1 worm cellular context compared by ENCODE assay signal in genomic region chrV:6796894-6797293, ce11.
A peak's percentile ranks its signal among the peaks of the same experiment; 100 is the strongest.
TF ChIP-seq lines count a peak whose summit lies in the region.

No protein-coding gene starts in this region.

TF ChIP-seq in whole organism, L1 larva, 84 proteins besides CTCF, POLR2A, EP300 and RAD21 (continued from another document):
- TF ChIP-seq nhr-76 (tag; optimal IDR thresholded peaks at IDR 0.05; lab: Kevin White, UChicago), result no peak
- TF ChIP-seq tlp-1 (tag; optimal IDR thresholded peaks at IDR 0.05; lab: Kevin White, UChicago), result no peak
- no peak for TF ChIP-seq ama-1 (optimal IDR thresholded peaks at IDR 0.05; lab: Kevin White, UChicago)
- peak; percentile 68 for TF ChIP-seq mep-1 (tag; optimal IDR thresholded peaks at IDR 0.05; lab: Kevin White, UChicago)
- TF ChIP-seq fkh-4 (tag; optimal IDR thresholded peaks at IDR 0.05; lab: Kevin White, UChicago; ENCODE audit: borderline replicate concordance), result no peak
- TF ChIP-seq hlh-17 (GFP tag; optimal IDR thresholded peaks at IDR 0.05; lab: Kevin White, UChicago; ENCODE audit: borderline replicate concordance), result no peak
- no peak for TF ChIP-seq zip-4 (GFP tag; optimal IDR thresholded peaks at IDR 0.05; lab: Kevin White, UChicago)
- TF ChIP-seq ces-1 (GFP tag; optimal IDR thresholded peaks at IDR 0.05; lab: Kevin White, UChicago), result no peak
- no peak for TF ChIP-seq isw-1 (GFP tag; IDR thresholded peaks at IDR 0.05; lab: Robert Waterston, UW)
- TF ChIP-seq sox-4 (tag; optimal IDR thresholded peaks at IDR 0.05; lab: Kevin White, UChicago), result no peak
- TF ChIP-seq skn-1 (tag; optimal IDR thresholded peaks at IDR 0.05; lab: Kevin White, UChicago), result no peak
- TF ChIP-seq blmp-1 (tag; optimal IDR thresholded peaks at IDR 0.05; lab: Kevin White, UChicago), result peak; percentile 57
- no peak for TF ChIP-seq lin-13 (GFP tag; optimal IDR thresholded peaks at IDR 0.05; lab: Kevin White, UChicago)
- no peak for TF ChIP-seq ztf-11 (tag; optimal IDR thresholded peaks at IDR 0.05; lab: Kevin White, UChicago)
- peak; percentile 20 for TF ChIP-seq nhr-71 (tag; optimal IDR thresholded peaks at IDR 0.05; lab: Kevin White, UChicago)
- peak; percentile 10 for TF ChIP-seq snpc-4 (tag; optimal IDR thresholded peaks at IDR 0.05; lab: Kevin White, UChicago)
- TF ChIP-seq hpl-2 (GFP tag; optimal IDR thresholded peaks at IDR 0.05; lab: Kevin White, UChicago), result no peak
- TF ChIP-seq elt-2 (tag; optimal IDR thresholded peaks at IDR 0.05; lab: Kevin White, UChicago), result no peak
- no peak for TF ChIP-seq lin-15B (tag; optimal IDR thresholded peaks at IDR 0.05; lab: Kevin White, UChicago)
- no peak for TF ChIP-seq aly-2 (tag; optimal IDR thresholded peaks at IDR 0.05; lab: Kevin White, UChicago)
- TF ChIP-seq pqm-1 (tag; optimal IDR thresholded peaks at IDR 0.05; lab: Kevin White, UChicago), result no peak
- no peak for TF ChIP-seq unc-30 (tag; optimal IDR thresholded peaks at IDR 0.05; lab: Kevin White, UChicago)
- no peak for TF ChIP-seq nhr-12 (tag; optimal IDR thresholded peaks at IDR 0.05; lab: Kevin White, UChicago)
- no peak for TF ChIP-seq sptf-1 (tag; optimal IDR thresholded peaks at IDR 0.05; lab: Kevin White, UChicago)
- no peak for TF ChIP-seq pag-3 (tag; optimal IDR thresholded peaks at IDR 0.05; lab: Kevin White, UChicago; ENCODE audit: borderline replicate concordance, insufficient read depth)
- no peak for TF ChIP-seq grh-1 (GFP tag; IDR thresholded peaks at IDR 0.05; lab: Robert Waterston, UW)
- TF ChIP-seq unc-130 (tag; optimal IDR thresholded peaks at IDR 0.05; lab: Kevin White, UChicago), result no peak
- peak; percentile 26 to 31 for TF ChIP-seq efl-1 (optimal IDR thresholded peaks at IDR 0.05; lab: Kevin White, UChicago)
- peak; percentile 7 to 93 for TF ChIP-seq efl-1 (GFP tag; optimal IDR thresholded peaks at IDR 0.05 in 1 of 2; lab: Kevin White, UChicago)
- TF ChIP-seq mef-2 (tag; optimal IDR thresholded peaks at IDR 0.05; lab: Kevin White, UChicago), result no peak
- TF ChIP-seq vab-15 (tag; optimal IDR thresholded peaks at IDR 0.05; lab: Kevin White, UChicago), result no peak
- TF ChIP-seq hlh-4 (tag; optimal IDR thresholded peaks at IDR 0.05; lab: Kevin White, UChicago), result no peak
- TF ChIP-seq elt-3 (tag; optimal IDR thresholded peaks at IDR 0.05; lab: Kevin White, UChicago), result no peak
- TF ChIP-seq pax-3 (tag; optimal IDR thresholded peaks at IDR 0.05; lab: Kevin White, UChicago), result no peak
- no peak for TF ChIP-seq aha-1 (tag; optimal IDR thresholded peaks at IDR 0.05; lab: Kevin White, UChicago)
- TF ChIP-seq C04F5.9 (tag; optimal IDR thresholded peaks at IDR 0.05; lab: Kevin White, UChicago), result no peak
- TF ChIP-seq irx-1 (tag; optimal IDR thresholded peaks at IDR 0.05; lab: Kevin White, UChicago), result no peak
- no peak for TF ChIP-seq fkh-10 (GFP tag; optimal IDR thresholded peaks at IDR 0.05; lab: Kevin White, UChicago)
- TF ChIP-seq dpl-1 (GFP tag; optimal IDR thresholded peaks at IDR 0.05; lab: Kevin White, UChicago), result peak in 1 of 3 experiments; percentile 4
- no peak for TF ChIP-seq fos-1 (tag; optimal IDR thresholded peaks at IDR 0.05; lab: Kevin White, UChicago)
- TF ChIP-seq sup-37 (GFP tag; optimal IDR thresholded peaks at IDR 0.05; lab: Kevin White, UChicago), result no peak
- TF ChIP-seq tbx-2 (tag; optimal IDR thresholded peaks at IDR 0.05; lab: Kevin White, UChicago), result no peak
- no peak for TF ChIP-seq lin-39 (tag; optimal IDR thresholded peaks at IDR 0.05; lab: Kevin White, UChicago)
- no peak for TF ChIP-seq ztf-4 (tag; optimal IDR thresholded peaks at IDR 0.05; lab: Kevin White, UChicago)
- TF ChIP-seq zag-1 (tag; optimal IDR thresholded peaks at IDR 0.05; lab: Kevin White, UChicago), result no peak
- peak; percentile 34 for TF ChIP-seq rnt-1 (tag; optimal IDR thresholded peaks at IDR 0.05; lab: Kevin White, UChicago)
- no peak for TF ChIP-seq ceh-63 (GFP tag; optimal IDR thresholded peaks at IDR 0.05; lab: Kevin White, UChicago)
